Fruit fly (Drosophila melanogaster) whole organism, wandering third instar larva: ENCODE data around the gene Ostgamma.

Source experiments
- Abd-B ChIP-seq: fragments of >200 bp; optimal IDR thresholded peaks from 2 replicates; lab custom pipeline; 2017; ENCODE audit warnings: missing biosample characterization, missing genetic modification characterization
- Hr83 ChIP-seq: fragments of 200-300 bp; sonication (Bioruptor generic); optimal IDR thresholded peaks from 2 replicates; lab custom pipeline; 2016; ENCODE audit warnings: missing biosample characterization, mild to moderate bottlenecking, missing genetic modification characterization, moderate library complexity; ENCODE audit not compliant: poor library complexity, severe bottlenecking
- Myc ChIP-seq: fragments of >200 bp; optimal IDR thresholded peaks from 2 replicates; lab custom pipeline; 2017
- Rel ChIP-seq, 2 experiments: fragments of 200-800 bp; sonication (Bioruptor generic) in 1 of 2; optimal IDR thresholded peaks; 2 replicates in 1 of 2; 3 replicates in 1 of 2; lab custom pipeline; 2016 to 2019; ENCODE audit warnings: mild to moderate bottlenecking in 2 of 2, missing biosample characterization in 2 of 2, missing genetic modification characterization in 2 of 2, moderate library complexity in 1 of 2
- br ChIP-seq: fragments of 200-800 bp; sonication (Bioruptor generic); optimal IDR thresholded peaks from 2 replicates; lab custom pipeline; 2016; ENCODE audit warnings: missing biosample characterization, missing genetic modification characterization
- dsf ChIP-seq: sonication (Bioruptor generic); optimal IDR thresholded peaks from 2 replicates; lab custom pipeline; 2016; ENCODE audit warnings: missing biosample characterization, missing genetic modification characterization, borderline replicate concordance
- h ChIP-seq: fragments of 200-800 bp; sonication (Bioruptor generic); optimal IDR thresholded peaks from 3 replicates; lab custom pipeline; 2016; ENCODE audit warnings: missing biosample characterization, mild to moderate bottlenecking, missing genetic modification characterization
- rgr ChIP-seq: fragments of 200-800 bp; sonication (Bioruptor generic); optimal IDR thresholded peaks from 3 replicates; lab custom pipeline; 2016; ENCODE audit warnings: missing biosample characterization, mild to moderate bottlenecking, missing genetic modification characterization
- tai ChIP-seq: sonication (Bioruptor generic); optimal IDR thresholded peaks from 2 replicates; lab custom pipeline; 2016; ENCODE audit warnings: missing biosample characterization, missing genetic modification characterization
- usp ChIP-seq: fragments of >200 bp; optimal IDR thresholded peaks from 2 replicates; lab custom pipeline; 2017; ENCODE audit warnings: missing biosample characterization, missing genetic modification characterization

dm6 chr2L:8300220-8301167, 7.5 kb downstream of the Ostgamma start, which contains the start of gene Btk:
- no peak for TF ChIP-seq Rel (GFP tag; optimal IDR thresholded peaks at IDR 0.05; lab: Kevin White, UChicago)
- TF ChIP-seq Rel (tag; optimal IDR thresholded peaks at IDR 0.05; lab: Kevin White, UChicago), result peak; percentile 31
- TF ChIP-seq br (GFP tag; lab: Kevin White, UChicago), result no peak
- no peak for TF ChIP-seq Hr83 (GFP tag; lab: Kevin White, UChicago)
- no peak for TF ChIP-seq usp
- no peak for TF ChIP-seq Myc
- no peak for TF ChIP-seq dsf (GFP tag; lab: Kevin White, UChicago)
- TF ChIP-seq tai (GFP tag; lab: Kevin White, UChicago), result no peak
- no peak for TF ChIP-seq Abd-B (GFP tag; lab: Kevin White, UChicago)
- no peak for TF ChIP-seq h (GFP tag; lab: Kevin White, UChicago)
- TF ChIP-seq rgr (GFP tag; lab: Kevin White, UChicago), result no peak
